Worm (Caenorhabditis elegans) whole organism, L4 larva: Measurements from ENCODE around the gene str-131.
A peak's percentile ranks its signal among the peaks of the same experiment; 100 is the strongest.

Experiments
- D1046.2 ChIP-seq: fragments of 200-800 bp; sonication (Bioruptor generic); IDR thresholded peaks from 2 replicates; pipeline ENCODE4 v1.3.6; 2022; ENCODE audit warnings: missing genetic modification characterization, missing compliant biosample characterization
- T26A8.4 ChIP-seq: fragments of 200-800 bp; sonication (Bioruptor generic); IDR thresholded peaks from 2 replicates; pipeline ENCODE4 v1.3.6; 2022; ENCODE audit warnings: missing genetic modification characterization, missing compliant biosample characterization
- Y105C5A.15 ChIP-seq: fragments of 200-800 bp; sonication (Bioruptor generic); IDR thresholded peaks from 2 replicates; pipeline ENCODE4 v1.3.6; 2022; ENCODE audit warnings: missing genetic modification characterization, missing compliant biosample characterization
- Y5F2A.4 ChIP-seq: fragments of 200-800 bp; sonication (Bioruptor generic); optimal IDR thresholded peaks from 2 replicates; lab custom pipeline; 2018; ENCODE audit warnings: mild to moderate bottlenecking, missing genetic modification characterization, missing compliant biosample characterization
- ZK337.2 ChIP-seq: fragments of 200-800 bp; sonication (Bioruptor generic); IDR thresholded peaks from 2 replicates; pipeline ENCODE4 v1.3.6; 2022; ENCODE audit warnings: missing genetic modification reagents, missing genetic modification characterization, missing compliant biosample characterization
- aha-1 ChIP-seq: fragments of 150-350 bp; peaks from one replicate; lab custom pipeline; 2014; ENCODE audit warnings: missing biosample characterization, missing genetic modification characterization
- ama-1 ChIP-seq: fragments of 150-350 bp; optimal IDR thresholded peaks from 2 replicates; lab custom pipeline; 2014; ENCODE audit warnings: inconsistent platforms, mixed read lengths
- ceh-28 ChIP-seq: fragments of 150-350 bp; optimal IDR thresholded peaks from 2 replicates; lab custom pipeline; 2014; ENCODE audit warnings: missing biosample characterization, missing genetic modification reagents, missing genetic modification characterization
- ctbp-1 ChIP-seq: fragments of 200-800 bp; sonication (Bioruptor generic); IDR thresholded peaks from 2 replicates; pipeline ENCODE4 v1.3.6; 2022; ENCODE audit warnings: missing genetic modification reagents, missing genetic modification characterization, missing compliant biosample characterization
- daf-12 ChIP-seq: fragments of 150-350 bp; optimal IDR thresholded peaks from 2 replicates; lab custom pipeline; 2014; ENCODE audit warnings: missing biosample characterization, missing genetic modification reagents, missing genetic modification characterization
- dmd-8 ChIP-seq: fragments of 200-800 bp; sonication (Bioruptor generic); IDR thresholded peaks from 2 replicates; pipeline ENCODE4 v1.3.6; 2022; ENCODE audit warnings: missing genetic modification characterization, missing compliant biosample characterization
- duxl-1 ChIP-seq: sonication (generic microtip); optimal IDR thresholded peaks from 2 replicates; lab custom pipeline; 2016; ENCODE audit warnings: mild to moderate bottlenecking, missing genetic modification characterization, moderate library complexity, missing compliant biosample characterization; ENCODE audit not compliant: poor library complexity
- egl-43 ChIP-seq: fragments of 200-800 bp; sonication (Bioruptor generic); IDR thresholded peaks from 2 replicates; pipeline ENCODE4 v1.3.6; 2022; ENCODE audit warnings: missing genetic modification reagents, missing genetic modification characterization, missing compliant biosample characterization
- fos-1 ChIP-seq: fragments of 150-350 bp; optimal IDR thresholded peaks from 2 replicates; lab custom pipeline; 2014; ENCODE audit warnings: missing biosample characterization, missing genetic modification characterization
- hmg-1.1 ChIP-seq: fragments of 200-800 bp; sonication (Bioruptor generic); IDR thresholded peaks from 2 replicates; pipeline ENCODE4 v1.3.6; 2022; ENCODE audit warnings: missing genetic modification reagents, missing genetic modification characterization, missing compliant biosample characterization
- jun-1 ChIP-seq: fragments of 150-350 bp; optimal IDR thresholded peaks from 2 replicates; lab custom pipeline; 2014; ENCODE audit warnings: missing biosample characterization, missing genetic modification reagents, missing genetic modification characterization
- lim-7 ChIP-seq: fragments of 200-800 bp; sonication (Bioruptor generic); IDR thresholded peaks from 2 replicates; pipeline ENCODE4 v1.3.6; 2022; ENCODE audit warnings: missing genetic modification characterization, missing compliant biosample characterization
- lsy-2 ChIP-seq, 2 experiments: fragments of 150-350 bp in 1 of 2; sonication (generic microtip) in 1 of 2; optimal IDR thresholded peaks; 2 replicates each; lab custom pipeline; 2014 to 2017; ENCODE audit warnings: missing biosample characterization in 2 of 2, missing genetic modification characterization in 2 of 2
- madf-9 ChIP-seq: fragments of 200-800 bp; sonication (Bioruptor generic); conservative IDR thresholded peaks from 2 replicates; pipeline ENCODE4 v1.3.6; 2022; ENCODE audit warnings: missing genetic modification reagents, missing genetic modification characterization, missing compliant biosample characterization
- mdt-29 ChIP-seq: fragments of 200-800 bp; sonication (Bioruptor generic); IDR thresholded peaks from 2 replicates; pipeline ENCODE4 v1.3.6; 2022; ENCODE audit warnings: missing genetic modification reagents, missing genetic modification characterization, missing compliant biosample characterization
- nhr-10 ChIP-seq: fragments of 150-350 bp; optimal IDR thresholded peaks from 2 replicates; lab custom pipeline; 2014; ENCODE audit warnings: missing biosample characterization, missing genetic modification characterization
- nhr-41 ChIP-seq: fragments of 200-800 bp; sonication (Bioruptor generic); IDR thresholded peaks from 2 replicates; pipeline ENCODE4 v1.3.6; 2022; ENCODE audit warnings: missing genetic modification reagents, missing genetic modification characterization, missing compliant biosample characterization
- nhr-42 ChIP-seq: fragments of 200-800 bp; sonication (Bioruptor generic); IDR thresholded peaks from 2 replicates; pipeline ENCODE4 v1.3.6; 2022; ENCODE audit warnings: missing genetic modification characterization, missing compliant biosample characterization
- nhr-48 ChIP-seq: sonication (generic microtip); optimal IDR thresholded peaks from 2 replicates; lab custom pipeline; 2016; ENCODE audit warnings: mild to moderate bottlenecking, missing genetic modification characterization, missing compliant biosample characterization
- nhr-6 ChIP-seq: fragments of 150-350 bp; optimal IDR thresholded peaks from 2 replicates; lab custom pipeline; 2014; ENCODE audit warnings: missing biosample characterization, missing genetic modification characterization
- php-3 ChIP-seq: fragments of 200-800 bp; sonication (Bioruptor generic); IDR thresholded peaks from 2 replicates; pipeline ENCODE4 v1.3.6; 2022; ENCODE audit warnings: missing genetic modification reagents, missing genetic modification characterization, missing compliant biosample characterization
- saeg-2 ChIP-seq: fragments of 200-800 bp; sonication (Bioruptor generic); IDR thresholded peaks from 2 replicates; pipeline ENCODE4 v1.3.6; 2022; ENCODE audit warnings: missing genetic modification reagents, missing genetic modification characterization, missing compliant biosample characterization
- set-16 ChIP-seq: fragments of 200-800 bp; sonication (Bioruptor generic); IDR thresholded peaks from 2 replicates; pipeline ENCODE4 v1.3.6; 2022; ENCODE audit warnings: missing genetic modification reagents, missing genetic modification characterization, missing compliant biosample characterization
- skn-1 ChIP-seq: fragments of 150-350 bp; optimal IDR thresholded peaks from 2 replicates; lab custom pipeline; 2014; ENCODE audit warnings: missing biosample characterization, missing genetic modification characterization
- tag-97 ChIP-seq: fragments of 200-800 bp; sonication (Bioruptor generic); IDR thresholded peaks from 2 replicates; pipeline ENCODE4 v1.3.6; 2022; ENCODE audit warnings: missing genetic modification characterization, missing compliant biosample characterization
- unc-39 ChIP-seq: sonication (generic microtip); optimal IDR thresholded peaks from 2 replicates; lab custom pipeline; 2017; ENCODE audit warnings: missing biosample characterization, missing genetic modification characterization
- unc-62 ChIP-seq, 3 experiments: fragments of 150-350 bp in 1 of 3; sonication (generic microtip); optimal IDR thresholded peaks in 2 of 3; peaks in 1 of 3; 1 replicate in 1 of 3; 2 replicates in 2 of 3; lab custom pipeline; 2014 to 2017; ENCODE audit warnings: missing biosample characterization in 3 of 3, missing genetic modification characterization in 3 of 3, missing genetic modification reagents in 3 of 3, missing genotype in 1 of 3
- zag-1 ChIP-seq: fragments of 150-350 bp; optimal IDR thresholded peaks from 2 replicates; lab custom pipeline; 2014; ENCODE audit warnings: missing biosample characterization, missing genetic modification characterization

The str-131 gene

ce11 chrV:8129719-8130118 lies 48.2 kb upstream of the str-131 start:
- TF ChIP-seq fos-1 (tag; lab: Kevin White, UChicago) (no peak), skn-1 (no peak)
- TF ChIP-seq, all 104 proteins: peak for 0

DNA sequence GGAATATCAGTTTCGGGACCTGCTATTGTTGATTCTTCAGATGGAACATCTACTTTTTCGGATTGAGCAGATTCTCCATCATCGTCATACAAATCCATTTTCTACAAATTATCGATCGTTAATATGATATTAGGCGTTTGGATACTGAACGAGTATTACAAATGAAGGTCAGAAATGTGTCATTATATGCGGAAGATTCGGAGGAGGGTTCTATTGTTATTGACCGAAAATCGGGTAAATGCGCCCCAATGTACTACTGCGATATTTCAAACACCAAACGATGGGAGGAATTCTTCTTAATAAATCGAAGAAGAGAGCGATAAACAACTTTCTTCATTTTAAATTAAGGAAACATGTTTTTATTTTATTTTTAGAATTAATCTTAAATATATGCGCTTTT lies 47.8 kb upstream of the str-131 start, which contains the start of gene spr-1:
TSS of gene spr-1 (minus strand) at position 101 of the 400 bp plus-strand sequence.
- TF ChIP-seq ctbp-1 = no peak
- no peak for TF ChIP-seq egl-43 (GFP tag; lab: Robert Waterston, UW)
- no peak for TF ChIP-seq jun-1 (tag; lab: Kevin White, UChicago)
- TF ChIP-seq, all 104 proteins: peak for 0

DNA sequence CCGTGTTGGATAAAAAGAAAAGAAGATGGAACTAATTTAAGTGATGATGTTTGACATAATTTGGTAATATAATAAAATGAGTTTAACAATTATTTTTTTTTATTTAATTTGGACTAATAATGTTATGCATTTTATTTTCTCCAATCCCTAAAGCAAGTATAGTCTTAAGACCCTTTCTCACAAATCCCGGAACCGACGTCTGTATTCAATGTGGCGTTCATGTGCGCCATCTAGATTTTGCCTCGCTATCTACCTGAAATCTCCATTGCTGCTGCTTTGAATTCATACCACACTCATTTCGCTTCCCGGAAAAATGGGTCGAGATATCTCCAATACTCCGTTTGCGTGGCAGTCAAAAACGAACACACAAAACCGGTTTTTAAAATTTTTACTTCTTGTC lies 41.9 kb upstream of the str-131 start, which contains the start of gene D1014.5:
TSS of gene D1014.5 (plus strand) at position 301 of the 400 bp plus-strand sequence.
- no peak for TF ChIP-seq nhr-41 (GFP tag; lab: Robert Waterston, UW)
- TF ChIP-seq aha-1 (tag; lab: Kevin White, UChicago) = peak; percentile 10
- no peak for TF ChIP-seq duxl-1 (tag; lab: Kevin White, UChicago)
- TF ChIP-seq saeg-2 = no peak
- TF ChIP-seq nhr-48 (tag; lab: Kevin White, UChicago) = no peak
- no peak for TF ChIP-seq lsy-2 (tag; optimal IDR thresholded peaks at IDR 0.05; lab: Kevin White, UChicago)
- TF ChIP-seq D1046.2 (GFP tag; lab: Robert Waterston, UW) = no peak
- TF ChIP-seq daf-12 = no peak

ce11 chrV:8120868-8121267 lies 39.4 kb upstream of the str-131 start, which contains the start of gene D1014.6:
TSS of gene D1014.6 (plus strand) at chrV:8121168.
- TF ChIP-seq tag-97 (GFP tag; lab: Robert Waterston, UW) (no peak), ZK337.2 (GFP tag; lab: Robert Waterston, UW) (no peak), aha-1 (tag; lab: Kevin White, UChicago) (no peak)

- TF ChIP-seq daf-12 (no peak), nhr-42 (GFP tag; lab: Robert Waterston, UW) (no peak), zag-1 (tag; lab: Kevin White, UChicago) (no peak), nhr-6 (no peak), madf-9 (no peak), Y5F2A.4 (no peak), T26A8.4 (GFP tag; lab: Robert Waterston, UW) (no peak), Y105C5A.15 (no peak), lsy-2 (tag; optimal IDR thresholded peaks at IDR 0.05; lab: Kevin White, UChicago) (no peak), lim-7 (GFP tag; lab: Robert Waterston, UW) (no peak), unc-39 (tag; lab: Kevin White, UChicago) (no peak), php-3 (GFP tag; lab: Robert Waterston, UW) (no peak), mdt-29 (GFP tag; lab: Robert Waterston, UW) (no peak), dmd-8 (no peak), hmg-1.1 (GFP tag; lab: Robert Waterston, UW) (no peak)
Measured at ce11 chrV:8117964-8118363, 36.5 kb upstream of the str-131 start, which contains the start of gene D1014.7. TSS of gene D1014.7 (plus strand) at chrV:8118264.

DNA sequence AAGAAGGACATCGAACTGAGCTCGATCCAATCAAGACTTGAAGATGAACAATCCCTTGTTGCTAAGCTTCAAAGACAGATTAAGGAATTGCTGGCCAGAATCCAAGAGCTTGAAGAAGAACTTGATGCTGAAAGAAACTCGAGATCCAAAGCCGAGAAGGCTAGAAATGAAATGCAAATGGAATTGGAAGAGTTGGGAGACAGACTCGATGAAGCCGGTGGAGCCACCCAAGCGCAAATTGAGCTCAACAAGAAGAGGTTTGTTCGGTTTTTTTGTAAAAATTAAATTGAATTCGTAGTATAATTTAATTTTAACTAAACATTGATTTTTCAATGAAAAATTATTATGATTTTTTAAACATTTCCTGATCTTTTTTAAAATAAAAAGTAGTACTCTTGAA lies 33.1 kb upstream of the str-131 start:
- TF ChIP-seq set-16 (GFP tag; lab: Robert Waterston, UW) (no peak), unc-62 (GFP tag; optimal IDR thresholded peaks at IDR 0.05 in 1 of 2; lab: Kevin White, UChicago) (peak in 1 of 2 experiments; percentile 93), unc-62 (tag; optimal IDR thresholded peaks at IDR 0.05; lab: Kevin White, UChicago) (no peak)
- TF ChIP-seq, all 104 proteins: peak for 1

DNA sequence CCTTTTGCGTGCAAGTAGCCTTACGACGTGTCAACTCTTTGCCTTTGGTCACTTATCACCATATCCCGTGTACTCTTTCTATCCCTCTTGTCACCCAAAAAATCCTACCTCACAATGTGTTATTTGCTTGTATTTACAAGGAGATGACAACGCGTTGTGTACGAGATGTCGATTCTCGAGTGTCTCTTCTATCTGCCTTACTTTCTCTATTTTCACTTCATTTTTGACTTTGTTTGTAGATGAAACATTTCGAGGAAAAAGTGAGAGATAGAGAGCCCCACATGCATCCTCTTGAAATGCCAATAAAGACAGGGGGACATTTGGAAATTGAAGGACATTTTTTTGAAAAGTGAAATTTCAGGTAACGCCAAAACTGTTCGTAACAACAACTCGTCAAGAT lies 29.3 kb upstream of the str-131 start:
- no peak for TF ChIP-seq T26A8.4 (GFP tag; lab: Robert Waterston, UW)
- no peak for TF ChIP-seq ceh-28 (tag; lab: Kevin White, UChicago)
- TF ChIP-seq jun-1 (tag; lab: Kevin White, UChicago) = no peak
- TF ChIP-seq ama-1 = no peak
- TF ChIP-seq nhr-10 (tag; lab: Kevin White, UChicago) = no peak
- TF ChIP-seq, all 104 proteins: peak for 0
